Fruit fly (Drosophila melanogaster) whole organism, embryonic: Measurements from ENCODE around the gene Mst85C.

ENCODE experiments used
- Abd-B ChIP-seq: fragments of 200-800 bp; sonication (Bioruptor generic); optimal IDR thresholded peaks from 2 replicates; lab custom pipeline; 2018; ENCODE audit warnings: missing biosample characterization, mild to moderate bottlenecking, missing genetic modification characterization, moderate library complexity
- Ada2b ChIP-seq: fragments of 200-800 bp; sonication (Bioruptor generic); IDR thresholded peaks from 2 replicates; pipeline ENCODE4 v1.3.6; 2022; ENCODE audit warnings: missing biosample characterization, missing genetic modification characterization
- Adf1 ChIP-seq: fragments of 200-800 bp; sonication (Bioruptor generic); IDR thresholded peaks from 2 replicates; pipeline ENCODE4 v1.3.6; 2022; ENCODE audit warnings: missing biosample characterization, missing genetic modification characterization
- Bgb ChIP-seq: fragments of 200-800 bp; sonication (Bioruptor generic); IDR thresholded peaks from 2 replicates; pipeline ENCODE4 v1.3.6; 2022; ENCODE audit warnings: missing biosample characterization, missing genetic modification characterization; ENCODE audit not compliant: partially characterized antibody
- BtbVII ChIP-seq: fragments of 200-800 bp; sonication (Bioruptor generic); optimal IDR thresholded peaks from 3 replicates; lab custom pipeline; 2017; ENCODE audit warnings: missing biosample characterization, mild to moderate bottlenecking, missing genetic modification characterization
- CG1024 ChIP-seq: fragments of 200-800 bp; sonication (Bioruptor generic); IDR thresholded peaks from 2 replicates; pipeline ENCODE4 v1.3.6; 2022; ENCODE audit warnings: missing biosample characterization, missing genetic modification characterization
- CG10565 ChIP-seq: fragments of 200-800 bp; sonication (Bioruptor generic); optimal IDR thresholded peaks from 3 replicates; lab custom pipeline; 2016; ENCODE audit warnings: missing biosample characterization, mild to moderate bottlenecking, missing genetic modification characterization
- CG11695 ChIP-seq: fragments of 200-800 bp; sonication (Bioruptor generic); IDR thresholded peaks from 3 replicates; pipeline ENCODE4 v1.3.6; 2022; ENCODE audit warnings: missing biosample characterization, missing genetic modification characterization
- CG1233 ChIP-seq: fragments of 200-800 bp; sonication (Bioruptor generic); optimal IDR thresholded peaks from 4 replicates; lab custom pipeline; 2018; ENCODE audit warnings: missing biosample characterization, mild to moderate bottlenecking, missing genetic modification characterization
- CG13123 ChIP-seq: fragments of 200-800 bp; sonication (Bioruptor generic); optimal IDR thresholded peaks from 2 replicates; lab custom pipeline; 2016; ENCODE audit warnings: missing biosample characterization, missing genetic modification characterization
- CG13424 ChIP-seq: fragments of 200-800 bp; sonication (Bioruptor generic); optimal IDR thresholded peaks from 2 replicates; lab custom pipeline; 2019; ENCODE audit warnings: missing biosample characterization, mild to moderate bottlenecking, missing genetic modification characterization, moderate library complexity
- CG14667 ChIP-seq: fragments of 200-800 bp; sonication (Bioruptor generic); IDR thresholded peaks from 2 replicates; pipeline ENCODE4 v1.3.6; 2022; ENCODE audit warnings: missing biosample characterization, missing genetic modification characterization
- CG14965 ChIP-seq: fragments of 200-800 bp; sonication (Bioruptor generic); optimal IDR thresholded peaks from 2 replicates; lab custom pipeline; 2016; ENCODE audit warnings: missing biosample characterization, missing genetic modification characterization, borderline replicate concordance
- CG1647 ChIP-seq: fragments of 200-800 bp; sonication (Bioruptor generic); optimal IDR thresholded peaks from 3 replicates; lab custom pipeline; 2016; ENCODE audit warnings: missing biosample characterization, missing genetic modification characterization
- CG17568 ChIP-seq: fragments of 200-800 bp; sonication (Bioruptor generic); optimal IDR thresholded peaks from 2 replicates; lab custom pipeline; 2018; ENCODE audit warnings: missing biosample characterization, mild to moderate bottlenecking, missing genetic modification characterization, moderate library complexity
- CG18599 ChIP-seq: fragments of 200-800 bp; sonication (Bioruptor generic); optimal IDR thresholded peaks from 3 replicates; lab custom pipeline; 2017; ENCODE audit warnings: missing biosample characterization, missing genetic modification characterization, mild to moderate bottlenecking, moderate library complexity, missing genetic modification reagents
- CG2889 ChIP-seq: fragments of 200-800 bp; sonication (Bioruptor generic); IDR thresholded peaks from 3 replicates; pipeline ENCODE4 v1.3.6; 2022; ENCODE audit warnings: missing biosample characterization, missing genetic modification characterization
- CG34224 ChIP-seq: fragments of 200-800 bp; sonication (Bioruptor generic); IDR thresholded peaks from 3 replicates; pipeline ENCODE4 v1.3.6; 2022; ENCODE audit warnings: missing biosample characterization, missing genetic modification characterization; ENCODE audit not compliant: partially characterized antibody
- CG43689 ChIP-seq: fragments of 200-800 bp; sonication (Bioruptor generic); IDR thresholded peaks from 2 replicates; pipeline ENCODE4 v1.3.6; 2022; ENCODE audit warnings: missing biosample characterization, missing genetic modification characterization
- CG6175 ChIP-seq: fragments of 200-800 bp; sonication (Bioruptor generic); IDR thresholded peaks from 3 replicates; pipeline ENCODE4 v1.3.6; 2022; ENCODE audit warnings: missing biosample characterization, missing genetic modification characterization
- CG6791 ChIP-seq: fragments of 200-800 bp; sonication (Bioruptor generic); IDR thresholded peaks from 3 replicates; pipeline ENCODE4 v1.3.6; 2022; ENCODE audit warnings: missing biosample characterization, missing genetic modification characterization; ENCODE audit not compliant: partially characterized antibody
- CG7745 ChIP-seq: fragments of 200-800 bp; sonication (Bioruptor generic); optimal IDR thresholded peaks from 2 replicates; lab custom pipeline; 2018; ENCODE audit warnings: missing biosample characterization, mild to moderate bottlenecking, missing genetic modification characterization, moderate library complexity
- CG8388 ChIP-seq: fragments of 200-800 bp; sonication (Bioruptor generic); optimal IDR thresholded peaks from 2 replicates; lab custom pipeline; 2019; ENCODE audit warnings: missing biosample characterization, mild to moderate bottlenecking, missing genetic modification characterization, moderate library complexity
- CG9437 ChIP-seq: fragments of 200-800 bp; sonication (Bioruptor generic); optimal IDR thresholded peaks from 2 replicates; lab custom pipeline; 2018; ENCODE audit warnings: missing biosample characterization, mild to moderate bottlenecking, missing genetic modification characterization
- CG9932 ChIP-seq: fragments of 200-800 bp; sonication (Bioruptor generic); IDR thresholded peaks from 2 replicates; pipeline ENCODE4 v1.3.6; 2022; ENCODE audit warnings: missing biosample characterization, missing genetic modification characterization
- D ChIP-seq, 2 experiments: fragments of 200-800 bp in 1 of 2; fragments of >200 bp in 1 of 2; sonication (Bioruptor generic) in 1 of 2; optimal IDR thresholded peaks; 2 replicates in 1 of 2; 3 replicates in 1 of 2; lab custom pipeline; 2017; ENCODE audit warnings: mild to moderate bottlenecking in 1 of 2, missing biosample characterization in 1 of 2, missing genetic modification characterization in 1 of 2, missing genetic modification reagents in 1 of 2
- D19A ChIP-seq: fragments of 200-800 bp; optimal IDR thresholded peaks from 3 replicates; lab custom pipeline; 2019; ENCODE audit warnings: missing biosample characterization, mild to moderate bottlenecking, missing genetic modification characterization, moderate library complexity
- HmgZ ChIP-seq: fragments of 200-800 bp; sonication (Bioruptor generic); optimal IDR thresholded peaks from 2 replicates; lab custom pipeline; 2018; ENCODE audit warnings: missing biosample characterization, mild to moderate bottlenecking, missing genetic modification characterization
- Nf-YA ChIP-seq: fragments of 200-800 bp; sonication (Bioruptor generic); IDR thresholded peaks from 2 replicates; pipeline ENCODE4 v1.3.6; 2022; ENCODE audit warnings: missing biosample characterization, missing genetic modification characterization
- Optix ChIP-seq: fragments of 200-800 bp; sonication (Bioruptor generic); IDR thresholded peaks from 3 replicates; pipeline ENCODE4 v1.3.6; 2022; ENCODE audit warnings: missing biosample characterization, missing genetic modification characterization
- PHDP ChIP-seq: fragments of 200-800 bp; sonication (Bioruptor generic); optimal IDR thresholded peaks from 3 replicates; lab custom pipeline; 2018; ENCODE audit warnings: missing biosample characterization, mild to moderate bottlenecking, missing genetic modification characterization, moderate library complexity
- Ravus ChIP-seq: fragments of 200-800 bp; sonication (Bioruptor generic); IDR thresholded peaks from 2 replicates; pipeline ENCODE4 v1.3.6; 2022; ENCODE audit warnings: missing biosample characterization, missing genetic modification characterization
- Xrp1 ChIP-seq: fragments of 200-800 bp; sonication (Bioruptor generic); IDR thresholded peaks from 2 replicates; pipeline ENCODE4 v1.3.6; 2022; ENCODE audit warnings: missing biosample characterization, missing genetic modification characterization
- al ChIP-seq: fragments of 200-800 bp; sonication (Bioruptor generic); IDR thresholded peaks from 2 replicates; pipeline ENCODE4 v1.3.6; 2022; ENCODE audit warnings: missing biosample characterization, missing genetic modification characterization
- ash1 ChIP-seq: fragments of 200-800 bp; sonication (Bioruptor generic); optimal IDR thresholded peaks from 2 replicates; lab custom pipeline; 2018; ENCODE audit warnings: missing biosample characterization, mild to moderate bottlenecking, missing genetic modification characterization
- cato ChIP-seq: fragments of 200-800 bp; sonication (Bioruptor generic); optimal IDR thresholded peaks from 2 replicates; lab custom pipeline; 2016; ENCODE audit warnings: missing biosample characterization, missing genetic modification characterization, borderline replicate concordance
- chif ChIP-seq, 2 experiments: fragments of 200-800 bp; sonication (Bioruptor generic); optimal IDR thresholded peaks; 3 replicates each; lab custom pipeline; 2016; ENCODE audit warnings: missing biosample characterization in 2 of 2, missing genetic modification characterization in 2 of 2
- ci ChIP-seq: fragments of 200-800 bp; sonication (Bioruptor generic); IDR thresholded peaks from 3 replicates; pipeline ENCODE4 v1.3.6; 2022; ENCODE audit warnings: missing biosample characterization, missing genetic modification characterization
- dimm ChIP-seq: fragments of 200-800 bp; sonication (Bioruptor generic); IDR thresholded peaks from 2 replicates; pipeline ENCODE4 v1.3.6; 2022; ENCODE audit warnings: missing biosample characterization, missing genetic modification characterization
- gfzf ChIP-seq: fragments of 200-800 bp; sonication (Bioruptor generic); optimal IDR thresholded peaks from 2 replicates; lab custom pipeline; 2016; ENCODE audit warnings: missing biosample characterization, mild to moderate bottlenecking, missing genetic modification characterization, moderate library complexity
- nom ChIP-seq: fragments of 200-800 bp; sonication (Bioruptor generic); optimal IDR thresholded peaks from 2 replicates; lab custom pipeline; 2017; ENCODE audit warnings: missing biosample characterization, missing genetic modification characterization, mild to moderate bottlenecking, moderate library complexity, missing genetic modification reagents
- onecut ChIP-seq: fragments of 200-800 bp; sonication (Bioruptor generic); IDR thresholded peaks from 2 replicates; pipeline ENCODE4 v1.3.6; 2022; ENCODE audit warnings: missing biosample characterization, missing genetic modification characterization
- salm ChIP-seq: fragments of 200-800 bp; sonication (Bioruptor generic); optimal IDR thresholded peaks from 2 replicates; lab custom pipeline; 2018; ENCODE audit warnings: missing biosample characterization, mild to moderate bottlenecking, missing genetic modification characterization
- sisA ChIP-seq: fragments of 200-800 bp; sonication (Bioruptor generic); IDR thresholded peaks from 2 replicates; pipeline ENCODE4 v1.3.6; 2022; ENCODE audit warnings: missing biosample characterization, missing genetic modification characterization
- slou ChIP-seq: fragments of 200-800 bp; sonication (Bioruptor generic); optimal IDR thresholded peaks from 3 replicates; lab custom pipeline; 2016; ENCODE audit warnings: missing biosample characterization, missing genetic modification characterization
- so ChIP-seq: fragments of 200-800 bp; sonication (Bioruptor generic); IDR thresholded peaks from 3 replicates; pipeline ENCODE4 v1.3.6; 2022; ENCODE audit warnings: missing biosample characterization, missing genetic modification characterization
- sr ChIP-seq: fragments of 200-800 bp; sonication (Bioruptor generic); IDR thresholded peaks from 3 replicates; pipeline ENCODE4 v1.3.6; 2022; ENCODE audit warnings: missing biosample characterization, missing genetic modification characterization
- sug ChIP-seq: fragments of 200-800 bp; optimal IDR thresholded peaks from 2 replicates; lab custom pipeline; 2019; ENCODE audit warnings: missing biosample characterization, mild to moderate bottlenecking, missing genetic modification characterization, moderate library complexity
- tx ChIP-seq: fragments of 200-800 bp; sonication (Bioruptor generic); optimal IDR thresholded peaks from 2 replicates; lab custom pipeline; 2016; ENCODE audit warnings: missing biosample characterization, missing genetic modification characterization
- wdn ChIP-seq: fragments of 200-800 bp; sonication (Bioruptor generic); IDR thresholded peaks from 2 replicates; pipeline ENCODE4 v1.3.6; 2022; ENCODE audit warnings: missing biosample characterization, missing genetic modification characterization
- zfh1 ChIP-seq: fragments of 200-800 bp; sonication (Bioruptor generic); IDR thresholded peaks from 3 replicates; pipeline ENCODE4 v1.3.6; 2022; ENCODE audit warnings: missing biosample characterization, missing genetic modification characterization

Gene Mst85C

DNA sequence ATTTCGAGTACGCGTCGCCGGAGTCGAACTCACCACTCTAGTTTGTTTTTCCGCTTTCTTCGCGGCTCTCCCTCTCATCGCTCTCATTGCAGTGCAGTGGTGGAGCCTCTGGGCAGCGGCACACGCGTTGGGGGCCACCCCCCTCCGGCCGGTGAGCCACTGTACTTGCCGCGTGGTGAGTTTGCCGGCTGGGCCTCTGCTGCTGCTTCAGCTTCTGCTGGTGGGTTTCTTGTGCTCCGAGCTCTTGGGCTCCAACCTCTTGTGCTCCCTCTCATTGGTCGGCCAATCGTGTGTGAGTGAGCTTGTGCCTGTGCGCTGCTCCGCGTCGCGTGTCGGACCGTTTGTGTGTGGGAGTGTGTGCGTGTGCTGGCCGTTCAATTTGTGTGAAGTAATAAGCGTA, 4.6 kb downstream of the Mst85C start (continued):
- TF ChIP-seq BtbVII: peak; percentile 4
- TF ChIP-seq Nf-YA (GFP tag; lab: Robert Waterston, UW): no peak
- no peak for TF ChIP-seq ci
- no peak for TF ChIP-seq wdn (GFP tag; lab: Robert Waterston, UW)
- no peak for TF ChIP-seq Abd-B
- no peak for TF ChIP-seq CG10565
- peak; percentile 8 to 31 for TF ChIP-seq chif (GFP tag; optimal IDR thresholded peaks at IDR 0.05; lab: Kevin White, UChicago)
- no peak for TF ChIP-seq slou (GFP tag; lab: Kevin White, UChicago)
- TF ChIP-seq CG6175 (GFP tag; lab: Robert Waterston, UW): no peak
- TF ChIP-seq sisA (GFP tag; lab: Robert Waterston, UW): no peak
- no peak for TF ChIP-seq cato (GFP tag; lab: Kevin White, UChicago)
- TF ChIP-seq CG9932 (GFP tag; lab: Robert Waterston, UW): no peak
- TF ChIP-seq sug: peak; percentile 93
- no peak for TF ChIP-seq CG1024
- no peak for TF ChIP-seq CG11695 (GFP tag; lab: Robert Waterston, UW)
- no peak for TF ChIP-seq Ravus (GFP tag; lab: Robert Waterston, UW)
- TF ChIP-seq onecut: peak; percentile 64
- TF ChIP-seq sr (GFP tag; lab: Robert Waterston, UW): no peak
- TF ChIP-seq CG13424 (tag; lab: Kevin White, UChicago): peak; percentile 3
- TF ChIP-seq CG8388 (GFP tag; lab: Kevin White, UChicago): no peak
- peak; percentile 83 for TF ChIP-seq HmgZ (tag; lab: Kevin White, UChicago)
- TF ChIP-seq salm (tag; lab: Kevin White, UChicago): no peak
- no peak for TF ChIP-seq CG14667 (GFP tag; lab: Robert Waterston, UW)
- TF ChIP-seq D (optimal IDR thresholded peaks at IDR 0.05; lab: Kevin White, UChicago): no peak
- no peak for TF ChIP-seq D (GFP tag; optimal IDR thresholded peaks at IDR 0.05; lab: Kevin White, UChicago)
- TF ChIP-seq so (GFP tag; lab: Robert Waterston, UW): no peak
- no peak for TF ChIP-seq Ada2b (GFP tag; lab: Robert Waterston, UW)
- no peak for TF ChIP-seq Bgb (GFP tag; lab: Robert Waterston, UW)
- TF ChIP-seq Optix: no peak
- TF ChIP-seq PHDP: no peak
- TF ChIP-seq CG1233 (GFP tag; lab: Kevin White, UChicago): no peak
- TF ChIP-seq al: no peak
- no peak for TF ChIP-seq CG13123
- TF ChIP-seq tx: peak; percentile 52
- TF ChIP-seq CG43689 (GFP tag; lab: Robert Waterston, UW): no peak
- TF ChIP-seq CG1647 (GFP tag; lab: Kevin White, UChicago): peak; percentile 57
- TF ChIP-seq Xrp1 (GFP tag; lab: Robert Waterston, UW): no peak
- TF ChIP-seq zfh1 (GFP tag; lab: Robert Waterston, UW): no peak
- no peak for TF ChIP-seq CG9437 (GFP tag; lab: Kevin White, UChicago)
- no peak for TF ChIP-seq CG34224
- TF ChIP-seq ash1 (GFP tag; lab: Kevin White, UChicago): peak; percentile 71
- no peak for TF ChIP-seq dimm (GFP tag; lab: Robert Waterston, UW)
- no peak for TF ChIP-seq Adf1
- no peak for TF ChIP-seq CG14965 (GFP tag; lab: Kevin White, UChicago)
- TF ChIP-seq D19A (tag; lab: Kevin White, UChicago): peak; percentile 28
- peak; percentile 94 for TF ChIP-seq nom
- no peak for TF ChIP-seq CG6791 (GFP tag; lab: Robert Waterston, UW)
- TF ChIP-seq gfzf (GFP tag; lab: Kevin White, UChicago): no peak
- no peak for TF ChIP-seq CG2889 (GFP tag; lab: Robert Waterston, UW)
- TF ChIP-seq CG18599: peak; percentile 90
- TF ChIP-seq CG7745 (tag; lab: Kevin White, UChicago): peak; percentile 51
- TF ChIP-seq CG17568 (GFP tag; lab: Kevin White, UChicago): no peak
